Worm (Caenorhabditis elegans) whole organism, early embryonic: ENCODE measurements around the gene C05C10.2.

Experiments
- B0310.2 ChIP-seq: sonication (generic microtip); optimal IDR thresholded peaks from 2 replicates; lab custom pipeline; 2016; ENCODE audit warnings: mild to moderate bottlenecking, missing genetic modification characterization, missing compliant biosample characterization
- F13C5.2 ChIP-seq: sonication (generic microtip); optimal IDR thresholded peaks from 2 replicates; lab custom pipeline; 2017; ENCODE audit warnings: mild to moderate bottlenecking, missing genetic modification characterization, inconsistent platforms, missing compliant biosample characterization
- aly-1 ChIP-seq: sonication (generic microtip); optimal IDR thresholded peaks from 2 replicates; lab custom pipeline; 2016; ENCODE audit warnings: missing genetic modification characterization, missing compliant biosample characterization
- ama-1 ChIP-seq: fragments of 150-350 bp; optimal IDR thresholded peaks from 2 replicates; lab custom pipeline; 2014
- ceh-13 ChIP-seq: fragments of 200-800 bp; sonication (Bioruptor generic); optimal IDR thresholded peaks from 2 replicates; lab custom pipeline; 2018; ENCODE audit warnings: mild to moderate bottlenecking, missing genetic modification characterization, missing compliant biosample characterization
- ceh-36 ChIP-seq: sonication (generic microtip); optimal IDR thresholded peaks from 2 replicates; lab custom pipeline; 2016; ENCODE audit warnings: missing genetic modification characterization, inconsistent platforms, missing compliant biosample characterization
- ets-7 ChIP-seq: sonication (generic microtip); optimal IDR thresholded peaks from 2 replicates; lab custom pipeline; 2016; ENCODE audit warnings: missing genotype, missing genetic modification characterization, missing compliant biosample characterization
- flt-1 ChIP-seq: fragments of 200-800 bp; sonication (Bioruptor generic); IDR thresholded peaks from 2 replicates; pipeline ENCODE4 v1.3.6; 2022; ENCODE audit warnings: missing genetic modification characterization, missing compliant biosample characterization
- hmbx-1 ChIP-seq: sonication (generic microtip); optimal IDR thresholded peaks from 2 replicates; lab custom pipeline; 2016; ENCODE audit warnings: mild to moderate bottlenecking, missing genetic modification characterization, missing compliant biosample characterization
- hmg-4 ChIP-seq: fragments of 200-800 bp; sonication (Bioruptor generic); optimal IDR thresholded peaks from 2 replicates; lab custom pipeline; 2018; ENCODE audit warnings: mild to moderate bottlenecking, missing genetic modification characterization, missing compliant biosample characterization
- hnd-1 ChIP-seq: sonication (generic microtip); optimal IDR thresholded peaks from 2 replicates; lab custom pipeline; 2016; ENCODE audit warnings: missing genetic modification characterization, missing compliant biosample characterization
- pes-1 ChIP-seq: fragments of 200-800 bp; sonication (Bioruptor generic); IDR thresholded peaks from 2 replicates; pipeline ENCODE4 v1.3.6; 2022; ENCODE audit warnings: missing genetic modification reagents, missing genetic modification characterization, missing compliant biosample characterization
- scrt-1 ChIP-seq: fragments of 200-800 bp; sonication (Bioruptor generic); IDR thresholded peaks from 2 replicates; pipeline ENCODE4 v1.3.6; 2022; ENCODE audit warnings: missing genetic modification characterization, missing compliant biosample characterization
- sea-1 ChIP-seq: fragments of 200-800 bp; sonication (Bioruptor generic); conservative IDR thresholded peaks from 2 replicates; pipeline ENCODE4 v1.3.6; 2022; ENCODE audit warnings: missing genetic modification characterization, missing compliant biosample characterization
- tbx-11 ChIP-seq: fragments of 200-800 bp; sonication (Bioruptor generic); IDR thresholded peaks from 2 replicates; pipeline ENCODE4 v1.3.6; 2022; ENCODE audit warnings: missing genetic modification characterization, missing compliant biosample characterization
- tbx-37 ChIP-seq: fragments of 200-800 bp; sonication (Bioruptor generic); conservative IDR thresholded peaks from 2 replicates; pipeline ENCODE4 v1.3.6; 2022; ENCODE audit warnings: missing genetic modification reagents, missing genetic modification characterization, missing compliant biosample characterization
- tra-4 ChIP-seq: sonication (generic microtip); optimal IDR thresholded peaks from 2 replicates; lab custom pipeline; 2017; ENCODE audit warnings: missing genetic modification characterization, missing compliant biosample characterization

C05C10.2 gene

DNA sequence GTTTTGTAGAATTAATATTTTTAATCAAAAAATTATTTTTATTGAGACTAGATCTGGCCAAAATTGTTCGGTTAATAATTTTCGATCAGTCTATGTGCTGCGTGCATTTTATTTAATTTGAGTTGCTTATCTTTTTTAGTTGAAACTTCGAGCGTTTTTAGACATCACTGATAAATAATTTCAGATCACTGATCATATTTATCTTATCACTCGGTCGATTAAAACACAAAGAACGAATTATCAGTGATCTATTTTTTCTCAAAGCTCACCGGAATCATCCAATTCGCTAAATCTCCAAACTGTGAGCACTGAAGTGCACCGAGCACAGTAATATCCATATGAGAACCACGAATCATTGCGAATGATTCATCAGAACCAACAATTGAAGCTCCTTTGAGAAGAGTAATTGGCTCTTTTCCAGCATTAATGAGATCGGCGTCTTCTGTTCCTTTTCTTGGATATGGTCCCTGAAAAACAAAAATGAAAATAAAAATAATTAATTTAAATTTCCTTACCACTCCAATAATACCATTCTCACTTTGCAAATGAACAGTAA, 13.1 kb downstream of the C05C10.2 start:
- TF ChIP-seq ama-1 (lab: Kevin White, UChicago) (no peak), ceh-13 (GFP tag; lab: Kevin White, UChicago) (no peak)

DNA sequence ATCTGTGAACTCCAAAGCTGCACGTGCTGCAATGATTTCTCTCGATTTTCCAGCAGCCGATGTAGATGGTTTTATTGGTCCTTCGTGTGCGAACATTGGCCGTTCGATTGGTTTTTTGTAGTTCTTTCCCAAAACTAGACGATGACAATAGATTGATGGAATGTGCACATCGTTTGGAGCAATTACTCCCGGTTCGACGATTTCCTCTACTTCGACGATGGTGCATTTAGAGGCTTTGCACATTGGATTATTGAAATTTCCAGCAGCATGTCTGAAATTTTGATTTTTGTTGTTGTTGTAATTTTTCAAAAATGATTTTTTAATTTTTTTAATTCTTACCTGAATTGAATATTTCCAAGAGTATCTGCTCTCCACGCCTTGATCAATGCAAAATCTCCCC, 13.6 kb downstream of the C05C10.2 start:
- no peak for TF ChIP-seq ceh-36 (tag; lab: Kevin White, UChicago)
- no peak for TF ChIP-seq pes-1 (GFP tag; lab: Robert Waterston, UW)
- no peak for TF ChIP-seq aly-1 (tag; lab: Kevin White, UChicago)
- TF ChIP-seq ets-7 (tag; lab: Kevin White, UChicago): no peak
- TF ChIP-seq hmg-4 (GFP tag; lab: Kevin White, UChicago): no peak

DNA sequence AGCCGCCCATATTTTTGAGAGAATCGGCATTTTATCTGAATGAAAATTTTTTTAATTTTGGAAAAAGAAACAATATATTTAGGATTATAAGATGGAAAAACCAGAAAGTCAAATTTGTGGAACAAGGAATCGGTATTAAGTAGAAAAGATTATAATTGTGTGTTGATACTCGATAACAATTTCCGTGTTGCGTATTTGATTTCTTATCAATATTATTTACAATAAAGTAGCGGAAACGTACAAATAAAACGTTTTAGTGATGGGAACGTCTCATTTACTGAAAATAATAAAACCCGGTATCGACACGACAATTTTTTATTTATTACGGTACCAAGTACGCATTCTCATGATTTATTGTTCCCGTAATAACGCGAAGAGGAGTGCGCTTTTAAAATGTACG, 14.8 kb downstream of the C05C10.2 start, which contains the start of gene C05C10.3:
Gene C05C10.3 (minus strand): TSS at position 35 of the 400 bp plus-strand sequence.
- no peak for TF ChIP-seq B0310.2 (tag; lab: Kevin White, UChicago)
- TF ChIP-seq hnd-1 (tag; lab: Kevin White, UChicago): no peak
- TF ChIP-seq hmbx-1 (tag; lab: Kevin White, UChicago): no peak
- TF ChIP-seq ceh-36 (tag; lab: Kevin White, UChicago): no peak
- TF ChIP-seq hmg-4 (GFP tag; lab: Kevin White, UChicago): no peak
- no peak for TF ChIP-seq ama-1 (lab: Kevin White, UChicago)
- no peak for TF ChIP-seq tbx-11 (GFP tag; lab: Robert Waterston, UW)
- TF ChIP-seq sea-1: no peak
- no peak for TF ChIP-seq scrt-1 (GFP tag; lab: Robert Waterston, UW)
- TF ChIP-seq tbx-37: no peak
- no peak for TF ChIP-seq F13C5.2 (tag; lab: Kevin White, UChicago)
- no peak for TF ChIP-seq aly-1 (tag; lab: Kevin White, UChicago)
- no peak for TF ChIP-seq ceh-13 (GFP tag; lab: Kevin White, UChicago)
- no peak for TF ChIP-seq pes-1 (GFP tag; lab: Robert Waterston, UW)
- TF ChIP-seq flt-1: no peak
- TF ChIP-seq tra-4: no peak
- no peak for TF ChIP-seq ets-7 (tag; lab: Kevin White, UChicago)

DNA sequence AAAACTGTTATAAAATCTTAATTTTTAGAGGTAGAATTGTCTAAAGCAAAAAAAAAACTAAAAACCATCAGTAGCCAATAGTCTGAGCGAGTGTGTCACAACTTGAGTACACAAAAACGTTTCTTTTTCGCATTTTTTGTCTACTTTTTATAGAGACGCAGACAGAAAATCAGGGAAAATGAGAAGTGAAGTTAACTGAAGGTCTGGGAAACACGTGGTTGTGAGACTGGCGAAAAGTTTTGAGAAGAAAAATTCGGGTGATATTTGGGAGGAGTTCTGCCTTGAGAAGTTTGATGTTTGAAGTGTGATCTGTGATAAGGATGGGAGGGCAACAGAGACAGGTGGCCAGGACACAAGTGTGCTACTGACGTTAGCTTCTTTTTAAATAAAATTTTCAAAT, 15.6 kb downstream of the C05C10.2 start:
- TF ChIP-seq aly-1 (tag; lab: Kevin White, UChicago): no peak
- TF ChIP-seq ama-1 (lab: Kevin White, UChicago): no peak
- no peak for TF ChIP-seq ceh-36 (tag; lab: Kevin White, UChicago)
- no peak for TF ChIP-seq tbx-11 (GFP tag; lab: Robert Waterston, UW)
- TF ChIP-seq ceh-13 (GFP tag; lab: Kevin White, UChicago): no peak
- no peak for TF ChIP-seq tbx-37
- TF ChIP-seq hmbx-1 (tag; lab: Kevin White, UChicago): no peak
- TF ChIP-seq tra-4: no peak
- TF ChIP-seq F13C5.2 (tag; lab: Kevin White, UChicago): no peak
- TF ChIP-seq hmg-4 (GFP tag; lab: Kevin White, UChicago): no peak
- no peak for TF ChIP-seq pes-1 (GFP tag; lab: Robert Waterston, UW)
- no peak for TF ChIP-seq B0310.2 (tag; lab: Kevin White, UChicago)
- TF ChIP-seq sea-1: no peak
- TF ChIP-seq scrt-1 (GFP tag; lab: Robert Waterston, UW): no peak
- TF ChIP-seq flt-1: no peak
- no peak for TF ChIP-seq hnd-1 (tag; lab: Kevin White, UChicago)
- no peak for TF ChIP-seq ets-7 (tag; lab: Kevin White, UChicago)

DNA sequence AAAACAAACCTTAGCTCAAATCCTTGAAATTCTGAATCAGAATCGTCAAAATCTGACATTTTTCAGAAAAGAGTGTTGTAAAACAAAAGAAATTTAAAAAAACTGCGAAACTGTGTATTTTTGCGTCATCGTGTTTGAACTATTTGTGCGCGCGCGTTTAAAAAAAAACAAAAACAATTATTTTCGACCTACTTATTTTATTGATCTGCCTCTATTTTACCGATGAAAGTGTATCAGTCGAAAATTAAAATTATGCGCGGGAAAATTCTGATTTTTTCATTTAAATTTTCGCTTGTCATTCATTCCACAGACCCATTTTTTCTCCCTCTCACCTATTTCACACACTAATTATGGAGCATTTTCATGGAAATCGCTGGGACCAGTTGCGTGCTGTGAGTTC, 16.9 kb downstream of the C05C10.2 start, which contains the start of the genes C05C10.7 and C05C10.5:
Gene C05C10.7 (minus strand): TSS at position 95 of the 400 bp plus-strand sequence.
Gene C05C10.5 (plus strand): TSS at position 164 of the 400 bp plus-strand sequence.
- TF ChIP-seq ets-7 (tag; lab: Kevin White, UChicago): no peak
- no peak for TF ChIP-seq tbx-11 (GFP tag; lab: Robert Waterston, UW)
- TF ChIP-seq hmbx-1 (tag; lab: Kevin White, UChicago): no peak
- TF ChIP-seq ceh-13 (GFP tag; lab: Kevin White, UChicago): no peak
- TF ChIP-seq aly-1 (tag; lab: Kevin White, UChicago): no peak
- TF ChIP-seq scrt-1 (GFP tag; lab: Robert Waterston, UW): no peak

DNA sequence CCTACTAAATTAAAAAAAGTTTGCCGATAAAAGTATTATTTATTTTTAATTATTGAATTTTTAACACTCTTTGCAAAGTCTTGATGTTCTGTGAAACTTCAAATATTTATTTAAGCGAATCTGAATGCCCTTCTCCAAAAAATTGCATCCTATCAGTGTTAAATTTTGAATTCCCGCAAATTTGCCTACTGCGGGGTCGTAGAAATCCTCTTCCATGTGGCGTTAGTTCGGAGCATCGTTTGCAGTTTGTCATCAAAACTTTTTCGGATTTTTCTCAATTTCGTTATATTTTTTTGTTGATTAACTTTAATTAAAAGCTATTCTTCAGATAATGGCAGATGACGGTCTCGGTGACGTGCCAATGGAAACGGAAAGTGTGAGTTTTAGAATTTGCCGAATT, 18.4 kb downstream of the C05C10.2 start, which contains the start of gene ufd-3:
Gene ufd-3 (plus strand): TSS at position 324 of the 400 bp plus-strand sequence.
- TF ChIP-seq tbx-37 (peak; percentile 87), hmbx-1 (tag; lab: Kevin White, UChicago) (no peak), sea-1 (no peak), ceh-36 (tag; lab: Kevin White, UChicago) (no peak), tra-4 (no peak), pes-1 (GFP tag; lab: Robert Waterston, UW) (no peak; the same call in 1 of the 2 replicates), F13C5.2 (tag; lab: Kevin White, UChicago) (peak; percentile 57), hnd-1 (tag; lab: Kevin White, UChicago) (no peak), hmg-4 (GFP tag; lab: Kevin White, UChicago) (no peak), B0310.2 (tag; lab: Kevin White, UChicago) (no peak), ets-7 (tag; lab: Kevin White, UChicago) (no peak), flt-1 (peak; percentile 47; the same call in 1 of the 2 replicates), ceh-13 (GFP tag; lab: Kevin White, UChicago) (no peak), ama-1 (lab: Kevin White, UChicago) (no peak), tbx-11 (GFP tag; lab: Robert Waterston, UW) (no peak), aly-1 (tag; lab: Kevin White, UChicago) (no peak), scrt-1 (GFP tag; lab: Robert Waterston, UW) (no peak)

DNA sequence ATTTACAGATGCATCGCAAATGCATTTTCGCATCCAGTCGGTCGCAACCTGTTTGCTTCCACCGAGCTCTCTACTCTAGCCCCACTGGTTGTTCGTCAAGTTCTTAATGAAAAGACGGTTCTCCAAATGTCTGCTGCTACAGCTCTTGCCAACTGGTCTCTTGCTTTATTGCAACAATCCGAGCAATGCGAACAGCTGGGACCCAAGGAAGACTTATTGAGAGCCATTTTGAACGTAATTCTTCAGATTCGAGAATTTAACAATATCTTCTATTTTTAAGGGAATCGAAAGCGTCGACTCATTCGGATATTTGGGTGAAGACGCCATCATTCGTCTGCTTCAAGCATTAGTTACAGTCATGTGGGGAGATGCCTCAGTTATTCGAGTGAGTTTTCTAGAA, 21.2 kb downstream of the C05C10.2 start:
- TF ChIP-seq ama-1 (lab: Kevin White, UChicago): no peak
- no peak for TF ChIP-seq sea-1
- TF ChIP-seq F13C5.2 (tag; lab: Kevin White, UChicago): no peak
- no peak for TF ChIP-seq ets-7 (tag; lab: Kevin White, UChicago)
- TF ChIP-seq ceh-36 (tag; lab: Kevin White, UChicago): no peak
- no peak for TF ChIP-seq tra-4
- TF ChIP-seq tbx-11 (GFP tag; lab: Robert Waterston, UW): no peak
- no peak for TF ChIP-seq hnd-1 (tag; lab: Kevin White, UChicago)
- no peak for TF ChIP-seq aly-1 (tag; lab: Kevin White, UChicago)
- TF ChIP-seq scrt-1 (GFP tag; lab: Robert Waterston, UW): no peak
- no peak for TF ChIP-seq pes-1 (GFP tag; lab: Robert Waterston, UW)
- no peak for TF ChIP-seq ceh-13 (GFP tag; lab: Kevin White, UChicago)
